Fruit fly (Drosophila melanogaster) whole organism, prepupa: ENCODE measurements around the gene CG13392.

Experiments used
- CG11762 ChIP-seq: fragments of 200-800 bp; sonication (Bioruptor generic); optimal IDR thresholded peaks from 3 replicates; lab custom pipeline; 2016; ENCODE audit warnings: missing biosample characterization, missing genetic modification characterization; ENCODE audit not compliant: insufficient read depth
- CG8119 ChIP-seq: fragments of 200-800 bp; sonication (Bioruptor generic); IDR thresholded peaks from 3 replicates; pipeline ENCODE4 v1.3.6; 2022; ENCODE audit warnings: missing biosample characterization, missing genetic modification characterization
- Lpt ChIP-seq: fragments of 200-800 bp; sonication (Bioruptor generic); optimal IDR thresholded peaks from 3 replicates; lab custom pipeline; 2016; ENCODE audit warnings: missing biosample characterization, missing genetic modification characterization
- Sox15 ChIP-seq: fragments of 200-800 bp; sonication (Bioruptor generic); optimal IDR thresholded peaks from 3 replicates; lab custom pipeline; 2016; ENCODE audit warnings: missing biosample characterization, missing genetic modification characterization
- dsx ChIP-seq: fragments of 200-800 bp; optimal IDR thresholded peaks from 3 replicates; lab custom pipeline; 2019; ENCODE audit warnings: missing biosample characterization, mild to moderate bottlenecking, missing genetic modification characterization, moderate library complexity; ENCODE audit not compliant: poor library complexity, severe bottlenecking
- fd59A ChIP-seq: fragments of 200-800 bp; sonication (Bioruptor generic); optimal IDR thresholded peaks from 2 replicates; lab custom pipeline; 2017; ENCODE audit warnings: missing biosample characterization, mild to moderate bottlenecking, missing genetic modification characterization, missing genetic modification reagents
- lz ChIP-seq: fragments of 200-800 bp; sonication (Bioruptor generic); optimal IDR thresholded peaks from 3 replicates; lab custom pipeline; 2016; ENCODE audit warnings: missing biosample characterization, missing genetic modification characterization
- topi ChIP-seq: fragments of 200-800 bp; sonication (Bioruptor generic); optimal IDR thresholded peaks from 3 replicates; lab custom pipeline; 2016; ENCODE audit warnings: missing biosample characterization, missing genetic modification characterization
- vri ChIP-seq: fragments of 200-800 bp; sonication (Bioruptor generic); optimal IDR thresholded peaks from 3 replicates; lab custom pipeline; 2016; ENCODE audit warnings: missing biosample characterization, mild to moderate bottlenecking, missing genetic modification characterization

DNA sequence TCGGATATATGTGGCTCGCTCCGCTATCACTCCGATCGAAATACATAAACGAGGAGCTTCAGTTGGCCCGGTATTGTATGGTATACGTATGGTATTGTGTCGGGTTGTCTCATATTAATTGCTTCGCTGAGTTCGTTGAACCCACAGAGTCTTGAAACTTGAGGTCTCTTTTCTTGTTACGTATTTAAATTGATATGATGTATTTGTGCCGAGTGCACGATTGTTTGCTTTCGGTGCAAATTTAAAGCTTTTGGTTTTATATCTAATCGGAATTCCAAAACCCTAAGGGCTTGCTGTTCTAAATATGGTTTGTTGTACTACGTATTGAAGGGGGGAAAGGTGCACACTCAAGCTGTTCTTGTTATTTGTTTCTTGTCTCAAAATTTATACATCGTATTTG lies 42.6 kb upstream of the CG13392 start:
- TF ChIP-seq fd59A (GFP tag; lab: Kevin White, UChicago) (no peak), Lpt (no peak), CG8119 (GFP tag; lab: Robert Waterston, UW) (no peak), CG11762 (GFP tag; lab: Kevin White, UChicago) (no peak), topi (GFP tag; lab: Kevin White, UChicago) (no peak), vri (peak; percentile 68), lz (GFP tag; lab: Kevin White, UChicago) (no peak), Sox15 (GFP tag; lab: Kevin White, UChicago) (no peak), dsx (no peak)
